Worm (Caenorhabditis elegans): ENCODE results near the gene E02H4.8.

E02H4.8 gene

ce11 chrX:14297209-14297608 is 33.8 kb upstream of the E02H4.8 start (continued):
- TF ChIP-seq lin-1 (GFP tag; IDR thresholded peaks at IDR 0.05) (peak; percentile 29; the same call in 1 of the 2 replicates), F44E2.7 (GFP tag; IDR thresholded peaks at IDR 0.05) (no peak), Y105C5A.15 (GFP tag; IDR thresholded peaks at IDR 0.05) (no peak), cey-2 (tag; optimal IDR thresholded peaks at IDR 0.05; ENCODE audit: borderline replicate concordance, insufficient read depth) (no peak), hif-1 (tag; optimal IDR thresholded peaks at IDR 0.05) (peak; percentile 34 to 65), dpl-1 (GFP tag; optimal IDR thresholded peaks at IDR 0.05) (peak; percentile 61), sdz-12 (GFP tag; optimal IDR thresholded peaks at IDR 0.05) (no peak), F37D6.2 (tag; optimal IDR thresholded peaks at IDR 0.05) (peak; percentile 43), egl-27 (tag; optimal IDR thresholded peaks at IDR 0.05) (no peak), dmd-8 (GFP tag; IDR thresholded peaks at IDR 0.05) (no peak), lim-7 (GFP tag; IDR thresholded peaks at IDR 0.05) (peak; percentile 46; the same call in 1 of the 2 replicates), nhr-111 (GFP tag; optimal IDR thresholded peaks at IDR 0.05) (no peak), nhr-11 (tag; optimal IDR thresholded peaks at IDR 0.05) (peak; percentile 59), aly-2 (tag; optimal IDR thresholded peaks at IDR 0.05) (no peak), mep-1 (tag; optimal IDR thresholded peaks at IDR 0.05) (peak; percentile 86), lsy-2 (tag; optimal IDR thresholded peaks at IDR 0.05) (peak; percentile 63 to 71), nhr-77 (tag; optimal IDR thresholded peaks at IDR 0.05) (peak; percentile 14), pqm-1 (tag; optimal IDR thresholded peaks at IDR 0.05) (no peak), snpc-1.2 (GFP tag; IDR thresholded peaks at IDR 0.05) (peak; percentile 50; the same call in 1 of the 2 replicates), vab-7 (GFP tag; IDR thresholded peaks at IDR 0.05) (no peak), egl-43 (GFP tag; IDR thresholded peaks at IDR 0.05) (peak; percentile 79), snpc-4 (tag; optimal IDR thresholded peaks at IDR 0.05) (no peak), ceh-20 (GFP tag; IDR thresholded peaks at IDR 0.05) (peak; percentile 79), Y5F2A.4 (GFP tag; optimal IDR thresholded peaks at IDR 0.05) (no peak), lin-29 (GFP tag; IDR thresholded peaks at IDR 0.05) (no peak), tra-1 (GFP tag; IDR thresholded peaks at IDR 0.05) (0 out of 2 replicates have a peak, but pooled peaks have one; percentile 21), tag-97 (GFP tag; IDR thresholded peaks at IDR 0.05) (no peak), nhr-237 (tag; optimal IDR thresholded peaks at IDR 0.05) (no peak), ztf-11 (tag; optimal IDR thresholded peaks at IDR 0.05) (no peak), F49E8.2 (tag; optimal IDR thresholded peaks at IDR 0.05; ENCODE audit: borderline replicate concordance) (no peak), daf-12 (tag; optimal IDR thresholded peaks at IDR 0.05) (no peak), ZK546.5 (tag; optimal IDR thresholded peaks at IDR 0.05) (no peak), fkh-10 (GFP tag; optimal IDR thresholded peaks at IDR 0.05) (peak; percentile 66), madf-5 (GFP tag; IDR thresholded peaks at IDR 0.05) (0 out of 4 replicates have a peak, but pooled peaks of 1 of the 2 experiments have one; percentile 48), ceh-28 (tag; optimal IDR thresholded peaks at IDR 0.05) (peak; percentile 83), spr-3 (GFP tag; optimal IDR thresholded peaks at IDR 0.05) (no peak), Y75B8A.6 (GFP tag; IDR thresholded peaks at IDR 0.05) (no peak), D1046.2 (GFP tag; IDR thresholded peaks at IDR 0.05) (no peak), saeg-2 (GFP tag; IDR thresholded peaks at IDR 0.05) (no peak), ces-1 (GFP tag; optimal IDR thresholded peaks at IDR 0.05) (no peak), nhr-76 (tag; optimal IDR thresholded peaks at IDR 0.05) (no peak), T20F7.1 (GFP tag; optimal IDR thresholded peaks at IDR 0.05) (no peak), daf-19 (GFP tag; conservative IDR thresholded peaks at IDR 0.05) (no peak), dmd-9 (GFP tag; IDR thresholded peaks at IDR 0.05) (no peak), mxl-3 (GFP tag; optimal IDR thresholded peaks at IDR 0.05) (peak; percentile 39), lin-13 (GFP tag; optimal IDR thresholded peaks at IDR 0.05) (no peak), nhr-6 (tag; optimal IDR thresholded peaks at IDR 0.05) (peak; percentile 84), hmg-1.1 (GFP tag; IDR thresholded peaks at IDR 0.05) (peak; percentile 73), lin-15B (tag; optimal IDR thresholded peaks at IDR 0.05) (no peak), Y48G9A.11 (GFP tag; IDR thresholded peaks at IDR 0.05) (no peak), nhr-102 (tag; optimal IDR thresholded peaks at IDR 0.05) (peak; percentile 39)

All from whole organism, L4 larva.